Worm (Caenorhabditis elegans) whole organism, early embryonic: ENCODE data around the gene oac-29.

Experiments used
- B0310.2 ChIP-seq: sonication (generic microtip); optimal IDR thresholded peaks from 2 replicates; lab custom pipeline; 2016; ENCODE audit warnings: mild to moderate bottlenecking, missing genetic modification characterization, missing compliant biosample characterization
- F13C5.2 ChIP-seq: sonication (generic microtip); optimal IDR thresholded peaks from 2 replicates; lab custom pipeline; 2017; ENCODE audit warnings: mild to moderate bottlenecking, missing genetic modification characterization, inconsistent platforms, missing compliant biosample characterization
- aly-1 ChIP-seq: sonication (generic microtip); optimal IDR thresholded peaks from 2 replicates; lab custom pipeline; 2016; ENCODE audit warnings: missing genetic modification characterization, missing compliant biosample characterization
- ama-1 ChIP-seq: fragments of 150-350 bp; optimal IDR thresholded peaks from 2 replicates; lab custom pipeline; 2014
- ceh-13 ChIP-seq: fragments of 200-800 bp; sonication (Bioruptor generic); optimal IDR thresholded peaks from 2 replicates; lab custom pipeline; 2018; ENCODE audit warnings: mild to moderate bottlenecking, missing genetic modification characterization, missing compliant biosample characterization
- ceh-36 ChIP-seq: sonication (generic microtip); optimal IDR thresholded peaks from 2 replicates; lab custom pipeline; 2016; ENCODE audit warnings: missing genetic modification characterization, inconsistent platforms, missing compliant biosample characterization
- ets-7 ChIP-seq: sonication (generic microtip); optimal IDR thresholded peaks from 2 replicates; lab custom pipeline; 2016; ENCODE audit warnings: missing genotype, missing genetic modification characterization, missing compliant biosample characterization
- flt-1 ChIP-seq: fragments of 200-800 bp; sonication (Bioruptor generic); IDR thresholded peaks from 2 replicates; pipeline ENCODE4 v1.3.6; 2022; ENCODE audit warnings: missing genetic modification characterization, missing compliant biosample characterization
- hmbx-1 ChIP-seq: sonication (generic microtip); optimal IDR thresholded peaks from 2 replicates; lab custom pipeline; 2016; ENCODE audit warnings: mild to moderate bottlenecking, missing genetic modification characterization, missing compliant biosample characterization
- hmg-4 ChIP-seq: fragments of 200-800 bp; sonication (Bioruptor generic); optimal IDR thresholded peaks from 2 replicates; lab custom pipeline; 2018; ENCODE audit warnings: mild to moderate bottlenecking, missing genetic modification characterization, missing compliant biosample characterization
- hnd-1 ChIP-seq: sonication (generic microtip); optimal IDR thresholded peaks from 2 replicates; lab custom pipeline; 2016; ENCODE audit warnings: missing genetic modification characterization, missing compliant biosample characterization
- pes-1 ChIP-seq: fragments of 200-800 bp; sonication (Bioruptor generic); IDR thresholded peaks from 2 replicates; pipeline ENCODE4 v1.3.6; 2022; ENCODE audit warnings: missing genetic modification reagents, missing genetic modification characterization, missing compliant biosample characterization
- scrt-1 ChIP-seq: fragments of 200-800 bp; sonication (Bioruptor generic); IDR thresholded peaks from 2 replicates; pipeline ENCODE4 v1.3.6; 2022; ENCODE audit warnings: missing genetic modification characterization, missing compliant biosample characterization
- sea-1 ChIP-seq: fragments of 200-800 bp; sonication (Bioruptor generic); conservative IDR thresholded peaks from 2 replicates; pipeline ENCODE4 v1.3.6; 2022; ENCODE audit warnings: missing genetic modification characterization, missing compliant biosample characterization
- tbx-11 ChIP-seq: fragments of 200-800 bp; sonication (Bioruptor generic); IDR thresholded peaks from 2 replicates; pipeline ENCODE4 v1.3.6; 2022; ENCODE audit warnings: missing genetic modification characterization, missing compliant biosample characterization
- tbx-37 ChIP-seq: fragments of 200-800 bp; sonication (Bioruptor generic); conservative IDR thresholded peaks from 2 replicates; pipeline ENCODE4 v1.3.6; 2022; ENCODE audit warnings: missing genetic modification reagents, missing genetic modification characterization, missing compliant biosample characterization
- tra-4 ChIP-seq: sonication (generic microtip); optimal IDR thresholded peaks from 2 replicates; lab custom pipeline; 2017; ENCODE audit warnings: missing genetic modification characterization, missing compliant biosample characterization

Gene oac-29

ce11 chrV:8615711-8616110 lies 19.8 kb downstream of the oac-29 start:
- TF ChIP-seq tra-4 (tag; lab: Kevin White, UChicago) (no peak), ceh-13 (GFP tag; lab: Kevin White, UChicago) (no peak), B0310.2 (tag; lab: Kevin White, UChicago) (no peak), tbx-37 (no peak), ets-7 (tag; lab: Kevin White, UChicago) (no peak), sea-1 (GFP tag; lab: Robert Waterston, UW) (no peak), flt-1 (no peak), ceh-36 (no peak), hnd-1 (no peak), F13C5.2 (tag; lab: Kevin White, UChicago) (no peak), tbx-11 (GFP tag; lab: Robert Waterston, UW) (no peak)

- TF ChIP-seq pes-1 (GFP tag; lab: Robert Waterston, UW) (no peak), aly-1 (tag; lab: Kevin White, UChicago) (no peak), hmbx-1 (no peak), scrt-1 (no peak), F13C5.2 (tag; lab: Kevin White, UChicago) (no peak), flt-1 (no peak), tbx-37 (no peak), ceh-13 (GFP tag; lab: Kevin White, UChicago) (no peak), ama-1 (no peak), tbx-11 (GFP tag; lab: Robert Waterston, UW) (no peak)
These were observed 24.7 kb downstream of the oac-29 start, which contains the start of gene fip-4 for ce11 chrV:8610633-8611404. fip-4 (minus strand) TSS chrV:8611268.

ce11 chrV:8609776-8610529 lies 25.5 kb downstream of the oac-29 start:
- no peak for TF ChIP-seq pes-1 (GFP tag; lab: Robert Waterston, UW)
- TF ChIP-seq hmbx-1, result no peak
- no peak for TF ChIP-seq ets-7 (tag; lab: Kevin White, UChicago)
- no peak for TF ChIP-seq F13C5.2 (tag; lab: Kevin White, UChicago)
- no peak for TF ChIP-seq ceh-36
- no peak for TF ChIP-seq tbx-37
- TF ChIP-seq aly-1 (tag; lab: Kevin White, UChicago), result peak; percentile 18
- peak; percentile 28 for TF ChIP-seq B0310.2 (tag; lab: Kevin White, UChicago)
- TF ChIP-seq hnd-1, result no peak
- no peak for TF ChIP-seq hmg-4 (GFP tag; lab: Kevin White, UChicago)
- TF ChIP-seq scrt-1, result no peak
- no peak for TF ChIP-seq ceh-13 (GFP tag; lab: Kevin White, UChicago)
- TF ChIP-seq ama-1, result no peak

ce11 chrV:8608483-8608882 lies 27.0 kb downstream of the oac-29 start:
- TF ChIP-seq tbx-37 (no peak), tra-4 (tag; lab: Kevin White, UChicago) (no peak), ceh-13 (GFP tag; lab: Kevin White, UChicago) (no peak), hmbx-1 (no peak), hmg-4 (GFP tag; lab: Kevin White, UChicago) (no peak), ets-7 (tag; lab: Kevin White, UChicago) (no peak), sea-1 (GFP tag; lab: Robert Waterston, UW) (no peak), F13C5.2 (tag; lab: Kevin White, UChicago) (no peak), hnd-1 (no peak)

- TF ChIP-seq aly-1 (tag; lab: Kevin White, UChicago) (no peak), flt-1 (no peak), pes-1 (GFP tag; lab: Robert Waterston, UW) (no peak), tbx-11 (GFP tag; lab: Robert Waterston, UW) (no peak), hnd-1 (no peak), B0310.2 (tag; lab: Kevin White, UChicago) (no peak), F13C5.2 (tag; lab: Kevin White, UChicago) (no peak), scrt-1 (no peak), hmbx-1 (no peak), ets-7 (tag; lab: Kevin White, UChicago) (no peak), tbx-37 (no peak), ceh-36 (no peak), sea-1 (GFP tag; lab: Robert Waterston, UW) (no peak), ceh-13 (GFP tag; lab: Kevin White, UChicago) (no peak), hmg-4 (GFP tag; lab: Kevin White, UChicago) (no peak)
These were observed 28.1 kb downstream of the oac-29 start, which contains the start of gene smk-1 for ce11 chrV:8607353-8607850. smk-1 (plus strand) TSS chrV:8607800.

- TF ChIP-seq ceh-13 (GFP tag; lab: Kevin White, UChicago) (no peak), ets-7 (tag; lab: Kevin White, UChicago) (peak; percentile 11), F13C5.2 (tag; lab: Kevin White, UChicago) (peak; percentile 57), hnd-1 (no peak), B0310.2 (tag; lab: Kevin White, UChicago) (no peak), hmg-4 (GFP tag; lab: Kevin White, UChicago) (peak; percentile 61), pes-1 (GFP tag; lab: Robert Waterston, UW) (no peak), flt-1 (peak; percentile 44; the same call in 1 of the 2 replicates), aly-1 (tag; lab: Kevin White, UChicago) (no peak), scrt-1 (no peak), hmbx-1 (no peak), ceh-36 (no peak), sea-1 (GFP tag; lab: Robert Waterston, UW) (peak; percentile 28; the same call in 1 of the 2 replicates), tra-4 (tag; lab: Kevin White, UChicago) (no peak), tbx-37 (no peak), tbx-11 (GFP tag; lab: Robert Waterston, UW) (no peak), ama-1 (no peak)
These were observed 29.3 kb downstream of the oac-29 start, which contains the start of gene vps-60 for ce11 chrV:8606099-8606696. vps-60 (minus strand) TSS chrV:8606128.
